Fruit fly (Drosophila melanogaster): ENCODE data around the gene CG3939.

CG3939 gene

DNA sequence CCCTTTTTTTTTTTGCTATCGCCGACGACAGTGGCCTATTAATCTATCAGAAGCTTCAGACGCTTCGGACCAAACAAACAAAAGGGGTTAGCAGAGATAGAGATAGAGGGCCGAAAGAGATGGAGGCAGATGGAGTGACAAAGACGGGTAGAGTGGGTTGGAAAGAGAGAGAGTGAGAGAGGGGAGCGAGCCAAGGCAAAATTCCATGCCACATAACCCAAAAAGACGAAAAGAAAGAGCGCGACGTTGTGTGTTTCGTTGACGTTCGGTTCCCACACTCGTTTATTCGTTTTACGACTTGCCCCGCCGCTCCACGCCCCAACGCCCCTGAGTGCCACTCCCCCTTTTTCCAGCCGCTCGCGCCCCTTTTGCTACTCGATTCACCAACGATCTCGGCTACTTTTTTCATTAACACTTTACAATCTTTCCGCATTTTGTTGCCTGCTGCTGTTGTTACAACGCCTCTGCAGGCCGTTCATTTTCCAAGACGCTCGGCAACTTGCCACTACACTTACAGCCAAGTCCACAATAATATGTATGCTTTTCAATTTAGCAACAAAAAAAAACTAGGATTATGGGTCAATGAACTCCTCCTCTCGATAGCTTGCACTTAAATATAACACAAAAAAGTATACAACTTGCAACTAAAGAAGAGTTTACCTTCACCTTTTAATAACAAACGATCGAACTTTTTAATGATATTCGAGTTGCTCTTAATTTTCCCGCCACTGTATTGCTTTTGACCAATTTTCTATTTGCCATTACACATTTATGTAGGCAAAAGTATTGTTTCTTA lies 31.4 kb upstream of the CG3939 start (continued):
- TF ChIP-seq peb (GFP tag; IDR thresholded peaks at IDR 0.05) (no peak), Dad (GFP tag; optimal IDR thresholded peaks at IDR 0.05) (no peak), CG3163 (GFP tag; optimal IDR thresholded peaks at IDR 0.05) (no peak), CG11696 (GFP tag; IDR thresholded peaks at IDR 0.05) (peak; percentile 67; the same call in 1 of the 2 replicates), zen (tag; optimal IDR thresholded peaks at IDR 0.05) (no peak), crol (GFP tag; IDR thresholded peaks at IDR 0.05) (peak; percentile 68), row (GFP tag; IDR thresholded peaks at IDR 0.05) (peak; percentile 8; the same call in 1 of the 3 replicates), CG31441 (GFP tag; IDR thresholded peaks at IDR 0.05) (0 out of 2 replicates have a peak, but pooled peaks have one; percentile 20), CG6765 (GFP tag; optimal IDR thresholded peaks at IDR 0.05) (no peak), Kr (GFP tag; optimal IDR thresholded peaks at IDR 0.05) (no peak), onecut (GFP tag; IDR thresholded peaks at IDR 0.05) (no peak), dan (GFP tag; IDR thresholded peaks at IDR 0.05) (no peak), Bteb2 (GFP tag; optimal IDR thresholded peaks at IDR 0.05) (no peak), CG31365 (tag; optimal IDR thresholded peaks at IDR 0.05) (no peak), en (GFP tag; optimal IDR thresholded peaks at IDR 0.05) (no peak), CG2889 (GFP tag; IDR thresholded peaks at IDR 0.05) (no peak), CkIIα-i1 (GFP tag; IDR thresholded peaks at IDR 0.05) (no peak), Sry-β (GFP tag; optimal IDR thresholded peaks at IDR 0.05) (no peak), CG1832 (GFP tag; optimal IDR thresholded peaks at IDR 0.05) (peak; percentile 73), tgo (GFP tag; IDR thresholded peaks at IDR 0.05) (no peak), fd96Cb (tag; optimal IDR thresholded peaks at IDR 0.05) (no peak), Usf (GFP tag; optimal IDR thresholded peaks at IDR 0.05) (no peak), Fer2 (tag; optimal IDR thresholded peaks at IDR 0.05) (no peak), CG3847 (GFP tag; IDR thresholded peaks at IDR 0.05) (no peak), zfh2 (GFP tag; optimal IDR thresholded peaks at IDR 0.05) (no peak), Mes4 (GFP tag; optimal IDR thresholded peaks at IDR 0.05) (no peak), slp2 (GFP tag; optimal IDR thresholded peaks at IDR 0.05) (no peak), dmrt99B (tag; optimal IDR thresholded peaks at IDR 0.05) (peak; percentile 17), tin (GFP tag; optimal IDR thresholded peaks at IDR 0.05) (no peak), GATAe (GFP tag; conservative IDR thresholded peaks at IDR 0.05) (no peak), NK7.1 (GFP tag; optimal IDR thresholded peaks at IDR 0.05) (no peak), kni (GFP tag; optimal IDR thresholded peaks at IDR 0.05) (peak; percentile 46), pho (GFP tag; optimal IDR thresholded peaks at IDR 0.05) (no peak), CG11504 (tag; optimal IDR thresholded peaks at IDR 0.05) (peak; percentile 30), tll (GFP tag; optimal IDR thresholded peaks at IDR 0.05) (no peak), CG9876 (GFP tag; optimal IDR thresholded peaks at IDR 0.05) (no peak), Poxn (GFP tag; IDR thresholded peaks at IDR 0.05) (no peak), CG34376 (GFP tag; optimal IDR thresholded peaks at IDR 0.05) (no peak), CG10979 (tag; optimal IDR thresholded peaks at IDR 0.05) (peak; percentile 13), CG12391 (tag; optimal IDR thresholded peaks at IDR 0.05) (no peak), lov (optimal IDR thresholded peaks at IDR 0.05) (no peak), lov (GFP tag; IDR thresholded peaks at IDR 0.05) (no peak), D19B (GFP tag; optimal IDR thresholded peaks at IDR 0.05) (no peak), pita (GFP tag; optimal IDR thresholded peaks at IDR 0.05) (no peak), CG12769 (tag; optimal IDR thresholded peaks at IDR 0.05) (no peak), bsh (GFP tag; optimal IDR thresholded peaks at IDR 0.05) (peak in 1 of 2 experiments; percentile 1), MESR4 (GFP tag; optimal IDR thresholded peaks at IDR 0.05) (no peak), cato (GFP tag; optimal IDR thresholded peaks at IDR 0.05; ENCODE audit: borderline replicate concordance) (no peak), CG9797 (GFP tag; optimal IDR thresholded peaks at IDR 0.05) (no peak), CG13287 (GFP tag; IDR thresholded peaks at IDR 0.05; ENCODE audit: partially characterized antibody) (no peak)
